Fruit fly (Drosophila melanogaster): ENCODE measurements around the gene Spindly.

Gene Spindly

DNA sequence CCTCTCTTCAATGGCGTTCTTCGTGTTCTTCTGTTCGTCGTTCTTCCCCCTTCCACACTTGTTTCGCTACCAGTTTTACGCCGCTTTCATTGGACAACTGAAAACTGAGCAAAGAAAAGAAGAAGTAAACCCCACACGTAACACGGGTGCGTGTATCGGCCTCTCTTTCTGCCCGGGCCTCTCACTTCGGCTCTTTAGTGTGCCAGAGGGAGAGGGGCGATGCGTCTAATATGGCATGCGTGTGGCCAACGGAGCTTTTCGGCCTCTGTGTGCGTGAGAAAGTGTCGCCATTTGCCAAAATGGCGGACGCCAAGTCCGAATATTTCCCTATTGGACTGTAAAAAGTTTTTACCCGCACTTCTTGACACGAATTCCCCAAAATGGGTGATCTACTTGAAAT is 9.9 kb upstream of the Spindly start:
- no peak for TF ChIP-seq sage (GFP tag; optimal IDR thresholded peaks at IDR 0.05)
- peak; percentile 39 for TF ChIP-seq psq (GFP tag; optimal IDR thresholded peaks at IDR 0.05)
- TF ChIP-seq Rel (GFP tag; optimal IDR thresholded peaks at IDR 0.05): no peak
- peak; percentile 11 for TF ChIP-seq Rel (tag; optimal IDR thresholded peaks at IDR 0.05)
- no peak for TF ChIP-seq fru (GFP tag; optimal IDR thresholded peaks at IDR 0.05)
- TF ChIP-seq h (GFP tag; optimal IDR thresholded peaks at IDR 0.05): no peak
- no peak for TF ChIP-seq sv (GFP tag; optimal IDR thresholded peaks at IDR 0.05)
- peak; percentile 43 for TF ChIP-seq Dif (GFP tag; optimal IDR thresholded peaks at IDR 0.05; ENCODE audit: partially characterized antibody)
- TF ChIP-seq Vsx2 (GFP tag; optimal IDR thresholded peaks at IDR 0.05; ENCODE audit: partially characterized antibody): peak; percentile 23

DNA sequence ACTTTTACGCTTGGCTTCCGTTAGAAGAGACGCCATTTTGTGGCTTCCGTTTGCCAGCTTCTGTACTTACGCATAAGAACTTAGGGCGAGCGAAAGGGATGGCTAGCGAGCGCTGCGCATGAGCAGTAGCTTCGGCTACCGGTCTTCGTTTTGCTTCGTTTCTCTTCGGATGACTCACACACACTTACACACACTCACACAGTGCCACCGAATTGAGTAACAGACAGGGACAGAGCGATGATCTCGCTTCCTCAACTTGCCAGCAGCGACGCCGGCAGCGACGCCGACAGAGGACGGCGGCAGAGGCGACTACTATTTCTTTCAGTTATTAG is 9.3 kb upstream of the Spindly start:
- TF ChIP-seq psq (GFP tag; optimal IDR thresholded peaks at IDR 0.05): no peak
- TF ChIP-seq OdsH (GFP tag; optimal IDR thresholded peaks at IDR 0.05): no peak
- TF ChIP-seq Jra (GFP tag; optimal IDR thresholded peaks at IDR 0.05): no peak
- TF ChIP-seq usp (GFP tag; optimal IDR thresholded peaks at IDR 0.05): no peak
- no peak for TF ChIP-seq Hnf4 (GFP tag; optimal IDR thresholded peaks at IDR 0.05)
- no peak for TF ChIP-seq br (GFP tag; optimal IDR thresholded peaks at IDR 0.05)
- TF ChIP-seq Dif (GFP tag; optimal IDR thresholded peaks at IDR 0.05; ENCODE audit: partially characterized antibody): no peak
- TF ChIP-seq fru (GFP tag; optimal IDR thresholded peaks at IDR 0.05): no peak
- no peak for TF ChIP-seq Sp1 (GFP tag; optimal IDR thresholded peaks at IDR 0.05)
- TF ChIP-seq Hr78 (GFP tag; optimal IDR thresholded peaks at IDR 0.05): no peak

DNA sequence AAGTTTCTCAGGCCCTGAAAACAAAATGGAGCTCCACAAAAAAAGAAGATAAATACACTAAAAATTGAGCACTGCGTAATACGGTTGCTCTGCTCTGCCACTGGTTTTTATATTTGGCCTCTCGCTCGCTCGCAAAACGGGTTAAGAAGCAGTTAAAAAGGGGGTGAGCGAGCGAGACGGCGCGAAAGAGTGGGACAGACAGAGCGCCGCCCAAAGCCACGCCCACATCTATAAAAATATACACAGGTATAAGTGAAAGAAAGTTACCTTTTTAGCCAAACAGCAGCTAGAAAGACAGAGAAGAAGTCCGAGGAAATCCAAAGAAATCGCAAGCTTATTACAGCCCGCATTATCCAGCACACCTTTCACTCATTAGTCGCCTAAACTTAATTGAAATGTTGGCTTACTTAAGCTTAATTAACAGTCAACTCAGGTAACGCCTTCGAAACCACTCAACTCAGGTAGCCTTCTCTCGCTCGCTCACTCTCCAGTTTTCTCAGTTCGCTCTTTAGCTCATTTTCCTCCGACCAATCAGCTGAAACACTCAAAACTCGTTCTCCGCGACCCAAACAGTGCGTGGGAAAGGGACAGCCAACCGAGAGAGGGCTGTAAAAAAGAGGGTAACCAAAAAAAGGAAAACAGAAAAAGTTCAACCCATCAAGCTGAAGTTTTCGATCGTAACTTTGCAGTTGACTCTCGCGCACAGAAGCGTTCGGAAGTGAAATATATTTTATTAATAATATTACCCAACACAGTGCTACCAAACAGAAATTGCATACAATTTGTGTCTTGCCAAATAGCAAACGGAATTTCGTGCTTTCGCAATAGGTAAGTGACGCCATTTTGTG is 8.7 kb upstream of the Spindly start, which contains the start of gene drm:
TSS of gene drm (plus strand) at position 684 of the 848 bp plus-strand sequence.
- TF ChIP-seq dl (GFP tag; optimal IDR thresholded peaks at IDR 0.05; ENCODE audit: insufficient read depth in 1 of 2, partially characterized antibody in 2 of 2) (peak in 1 of 2 experiments; percentile 38), Dif (GFP tag; optimal IDR thresholded peaks at IDR 0.05; ENCODE audit: partially characterized antibody) (peak; percentile 78), GATAd (GFP tag; optimal IDR thresholded peaks at IDR 0.05) (no peak), CG9705 (GFP tag; optimal IDR thresholded peaks at IDR 0.05) (no peak), woc (GFP tag; optimal IDR thresholded peaks at IDR 0.05) (no peak), sage (GFP tag; optimal IDR thresholded peaks at IDR 0.05) (no peak), br (GFP tag; optimal IDR thresholded peaks at IDR 0.05) (no peak), Myc (optimal IDR thresholded peaks at IDR 0.05) (no peak), rgr (GFP tag; optimal IDR thresholded peaks at IDR 0.05) (no peak), Vsx2 (GFP tag; optimal IDR thresholded peaks at IDR 0.05; ENCODE audit: partially characterized antibody) (peak; percentile 85)

DNA sequence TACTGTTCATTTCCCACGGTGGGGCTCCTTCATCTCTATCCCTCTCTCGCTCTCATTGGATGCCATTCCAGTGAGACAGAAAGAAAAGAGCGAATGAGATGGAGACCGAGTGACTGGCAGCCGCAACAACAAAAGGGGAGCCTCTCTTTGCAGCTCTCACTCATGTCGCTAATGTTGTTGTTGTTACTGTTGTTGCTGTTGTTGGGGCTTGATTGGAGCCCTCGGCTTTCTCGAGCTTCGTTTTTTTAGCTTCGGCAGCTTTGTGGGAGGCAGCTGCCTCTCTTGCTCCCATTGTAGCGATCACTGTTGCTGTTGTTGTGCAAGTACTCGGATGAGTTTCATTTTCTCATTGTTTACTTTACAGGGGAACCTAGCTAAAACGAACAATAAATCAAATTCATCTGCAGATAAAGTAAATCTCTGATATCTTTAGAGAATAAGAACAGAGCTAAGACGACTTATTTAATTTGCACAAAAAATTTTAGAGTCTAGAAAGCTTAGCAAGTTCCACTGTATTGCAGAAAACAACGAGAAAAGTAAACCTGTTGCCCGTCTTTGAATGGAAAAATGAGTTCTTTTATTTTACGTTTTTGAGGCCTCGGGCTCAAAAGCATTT is 4.2 kb upstream of the Spindly start:
- TF ChIP-seq pan (optimal IDR thresholded peaks at IDR 0.05) (no peak), CG9705 (GFP tag; optimal IDR thresholded peaks at IDR 0.05) (peak; percentile 63), Hr83 (GFP tag; optimal IDR thresholded peaks at IDR 0.05; ENCODE audit: poor library complexity, severe bottlenecking) (peak; percentile 38), Vsx2 (GFP tag; optimal IDR thresholded peaks at IDR 0.05; ENCODE audit: partially characterized antibody) (no peak), Jra (GFP tag; optimal IDR thresholded peaks at IDR 0.05) (peak; percentile 67), Abd-B (GFP tag; optimal IDR thresholded peaks at IDR 0.05) (no peak), jim (GFP tag; optimal IDR thresholded peaks at IDR 0.05) (no peak), OdsH (GFP tag; optimal IDR thresholded peaks at IDR 0.05) (peak; percentile 82), ey (GFP tag; optimal IDR thresholded peaks at IDR 0.05) (peak; percentile 89), CrebA (GFP tag; optimal IDR thresholded peaks at IDR 0.05; ENCODE audit: borderline replicate concordance) (no peak), Rel (GFP tag; optimal IDR thresholded peaks at IDR 0.05) (peak; percentile 10), Rel (tag; optimal IDR thresholded peaks at IDR 0.05) (peak; percentile 28), h (GFP tag; optimal IDR thresholded peaks at IDR 0.05) (peak; percentile 88), brk (GFP tag; optimal IDR thresholded peaks at IDR 0.05) (no peak), foxo (GFP tag; optimal IDR thresholded peaks at IDR 0.05) (peak; percentile 55 to 89), Myc (optimal IDR thresholded peaks at IDR 0.05) (no peak), lola (GFP tag; optimal IDR thresholded peaks at IDR 0.05) (no peak), Dif (GFP tag; optimal IDR thresholded peaks at IDR 0.05; ENCODE audit: partially characterized antibody) (peak; percentile 81), tai (GFP tag; optimal IDR thresholded peaks at IDR 0.05) (peak; percentile 81), sv (GFP tag; optimal IDR thresholded peaks at IDR 0.05) (no peak), Sp1 (GFP tag; optimal IDR thresholded peaks at IDR 0.05) (peak; percentile 85), usp (GFP tag; optimal IDR thresholded peaks at IDR 0.05) (no peak), N (GFP tag; optimal IDR thresholded peaks at IDR 0.05) (no peak), Hr78 (GFP tag; optimal IDR thresholded peaks at IDR 0.05) (no peak), Hnf4 (GFP tag; optimal IDR thresholded peaks at IDR 0.05) (peak; percentile 84), GATAd (GFP tag; optimal IDR thresholded peaks at IDR 0.05) (no peak), CG32264 (GFP tag; optimal IDR thresholded peaks at IDR 0.05) (peak; percentile 65), dl (GFP tag; optimal IDR thresholded peaks at IDR 0.05; ENCODE audit: insufficient read depth in 1 of 2, partially characterized antibody in 2 of 2) (peak in 1 of 2 experiments; percentile 67), dsf (GFP tag; optimal IDR thresholded peaks at IDR 0.05; ENCODE audit: borderline replicate concordance) (peak; percentile 46), br (GFP tag; optimal IDR thresholded peaks at IDR 0.05) (peak; percentile 86), psq (GFP tag; optimal IDR thresholded peaks at IDR 0.05) (peak; percentile 50), Dfd (GFP tag; optimal IDR thresholded peaks at IDR 0.05) (no peak), fru (GFP tag; optimal IDR thresholded peaks at IDR 0.05) (peak; percentile 86), woc (GFP tag; optimal IDR thresholded peaks at IDR 0.05) (peak; percentile 76), sage (GFP tag; optimal IDR thresholded peaks at IDR 0.05) (peak; percentile 49), HLH106 (tag; optimal IDR thresholded peaks at IDR 0.05) (peak; percentile 84)

Data from whole organism, wandering third instar larva.